Fruit fly (Drosophila melanogaster) whole organism, wandering third instar larva: ENCODE results near the gene Nepl15.

Experiments
- Dfd ChIP-seq: fragments of >200 bp; optimal IDR thresholded peaks from 2 replicates; lab custom pipeline; 2017; ENCODE audit warnings: missing biosample characterization, missing genetic modification characterization
- Dif ChIP-seq: fragments of 200-275, 200-300 bp; sonication (Bioruptor generic); optimal IDR thresholded peaks from 2 replicates; lab custom pipeline; 2018; ENCODE audit warnings: missing biosample characterization, missing genetic modification characterization; ENCODE audit not compliant: partially characterized antibody
- Hr78 ChIP-seq: fragments of >200 bp; optimal IDR thresholded peaks from 2 replicates; lab custom pipeline; 2017; ENCODE audit warnings: missing biosample characterization, missing genetic modification characterization
- Jra ChIP-seq: sonication (Bioruptor generic); optimal IDR thresholded peaks from 2 replicates; lab custom pipeline; 2016; ENCODE audit warnings: missing biosample characterization, missing genetic modification characterization
- Vsx2 ChIP-seq: fragments of 200-300, 225-300 bp; sonication (Bioruptor generic); optimal IDR thresholded peaks from 2 replicates; lab custom pipeline; 2018; ENCODE audit warnings: missing biosample characterization, missing genetic modification characterization; ENCODE audit not compliant: partially characterized antibody
- brk ChIP-seq: fragments of 200-800 bp; sonication (Bioruptor generic); optimal IDR thresholded peaks from 2 replicates; lab custom pipeline; 2016; ENCODE audit warnings: missing biosample characterization, mild to moderate bottlenecking, missing genetic modification characterization
- h ChIP-seq: fragments of 200-800 bp; sonication (Bioruptor generic); optimal IDR thresholded peaks from 3 replicates; lab custom pipeline; 2016; ENCODE audit warnings: missing biosample characterization, mild to moderate bottlenecking, missing genetic modification characterization
- pan ChIP-seq: fragments of >200 bp; optimal IDR thresholded peaks from 2 replicates; lab custom pipeline; 2017
- psq ChIP-seq: fragments of 200-800 bp; sonication (Bioruptor generic); optimal IDR thresholded peaks from 3 replicates; lab custom pipeline; 2017; ENCODE audit warnings: missing biosample characterization, mild to moderate bottlenecking, missing genetic modification characterization, moderate library complexity
- sv ChIP-seq: fragments of 200-800 bp; sonication (Bioruptor generic); optimal IDR thresholded peaks from 3 replicates; lab custom pipeline; 2016; ENCODE audit warnings: missing biosample characterization, missing genetic modification characterization
- tai ChIP-seq: sonication (Bioruptor generic); optimal IDR thresholded peaks from 2 replicates; lab custom pipeline; 2016; ENCODE audit warnings: missing biosample characterization, missing genetic modification characterization

- TF ChIP-seq psq (GFP tag; lab: Kevin White, UChicago): no peak
- no peak for TF ChIP-seq Dfd (GFP tag; lab: Kevin White, UChicago)
- TF ChIP-seq Hr78 (GFP tag; lab: Kevin White, UChicago): no peak
- TF ChIP-seq tai (GFP tag; lab: Kevin White, UChicago): no peak
- no peak for TF ChIP-seq Jra (GFP tag; lab: Kevin White, UChicago)
- no peak for TF ChIP-seq h (GFP tag; lab: Kevin White, UChicago)
- TF ChIP-seq brk (GFP tag; lab: Kevin White, UChicago): no peak
- TF ChIP-seq pan (lab: Kevin White, UChicago): no peak
- no peak for TF ChIP-seq sv (GFP tag; lab: Kevin White, UChicago)
- no peak for TF ChIP-seq Vsx2
- TF ChIP-seq Dif: no peak
Observed at dm6 chr3R:22727456-22727833, 38.5 kb downstream of the Nepl15 start.
